Worm (Caenorhabditis elegans) whole organism, young adult: ENCODE results near the gene Y48A6B.7.

ENCODE experiments used
- F49E8.2 ChIP-seq: sonication (generic microtip); optimal IDR thresholded peaks from 3 replicates; lab custom pipeline; 2017; ENCODE audit warnings: missing genetic modification characterization, mild to moderate bottlenecking, missing compliant biosample characterization, antibody characterized with exemption, moderate library complexity; ENCODE audit not compliant: insufficient read depth
- Y56A3A.18 ChIP-seq: fragments of 200-800 bp; sonication (Bioruptor generic); IDR thresholded peaks from 2 replicates; pipeline ENCODE4 v1.3.6; 2022; ENCODE audit warnings: missing genetic modification reagents, missing genetic modification characterization, missing compliant biosample characterization
- ama-1 ChIP-seq, 3 experiments: fragments of 150-350 bp in 1 of 3; sonication (generic microtip) in 2 of 3; optimal IDR thresholded peaks; 2 replicates each; lab custom pipeline; 2014 to 2018; ENCODE audit warnings: missing biosample characterization in 2 of 3, missing genetic modification characterization in 2 of 3, missing genetic modification reagents in 2 of 3
- cebp-2 ChIP-seq: fragments of 200-800 bp; sonication (Bioruptor generic); IDR thresholded peaks from 2 replicates; pipeline ENCODE4 v1.3.6; 2022; ENCODE audit warnings: missing genetic modification characterization, missing compliant biosample characterization
- ekl-4 ChIP-seq: fragments of 200-800 bp; sonication (Bioruptor generic); IDR thresholded peaks from 2 replicates; pipeline ENCODE4 v1.3.6; 2022; ENCODE audit warnings: missing genetic modification reagents, missing genetic modification characterization, missing compliant biosample characterization
- him-1 ChIP-seq: sonication (generic microtip); optimal IDR thresholded peaks from 2 replicates; lab custom pipeline; 2016; ENCODE audit warnings: missing genotype, missing genetic modification reagents, missing genetic modification characterization, missing compliant biosample characterization
- hlh-26 ChIP-seq: fragments of 200-800 bp; sonication (Bioruptor generic); conservative IDR thresholded peaks from 2 replicates; pipeline ENCODE4 v1.3.6; 2022; ENCODE audit warnings: missing genetic modification reagents, missing genetic modification characterization, missing compliant biosample characterization
- let-607 ChIP-seq, 2 experiments: fragments of 200-800 bp in 1 of 2; sonication (Bioruptor generic) in 1 of 2; sonication (generic microtip) in 1 of 2; optimal IDR thresholded peaks; 2 replicates each; lab custom pipeline; 2016 to 2018; ENCODE audit warnings: mild to moderate bottlenecking in 2 of 2, missing compliant biosample characterization in 2 of 2, missing genetic modification characterization in 2 of 2, moderate library complexity in 2 of 2, missing genotype in 1 of 2
- sdz-38 ChIP-seq: sonication (generic microtip); optimal IDR thresholded peaks from 2 replicates; lab custom pipeline; 2016; ENCODE audit warnings: missing genotype, missing genetic modification characterization, missing compliant biosample characterization
- snpc-4 ChIP-seq, 5 experiments: fragments of 150-350 bp in 1 of 5; sonication (generic microtip) in 4 of 5; optimal IDR thresholded peaks; 2 replicates each; lab custom pipeline; 2014 to 2018; ENCODE audit warnings: missing genetic modification characterization in 5 of 5, missing biosample characterization in 3 of 5, antibody characterized with exemption in 2 of 5, mild to moderate bottlenecking in 2 of 5, missing compliant biosample characterization in 2 of 5, missing genotype in 2 of 5, moderate library complexity in 2 of 5, missing genetic modification reagents in 1 of 5
- unc-130 ChIP-seq: sonication (generic microtip); optimal IDR thresholded peaks from 2 replicates; lab custom pipeline; 2016; ENCODE audit warnings: missing genetic modification reagents, missing genetic modification characterization, missing compliant biosample characterization
- ztf-25 ChIP-seq: fragments of 200-800 bp; sonication (Bioruptor generic); IDR thresholded peaks from 2 replicates; pipeline ENCODE4 v1.3.6; 2022; ENCODE audit warnings: missing genetic modification reagents, missing genetic modification characterization, missing compliant biosample characterization

- TF ChIP-seq sdz-38 (tag; lab: Kevin White, UChicago), result no peak
- no peak for TF ChIP-seq him-1 (tag; lab: Kevin White, UChicago)
- TF ChIP-seq F49E8.2 (tag; lab: Kevin White, UChicago), result no peak
- TF ChIP-seq let-607 (tag; optimal IDR thresholded peaks at IDR 0.05; lab: Kevin White, UChicago), result no peak
- TF ChIP-seq cebp-2 (GFP tag; lab: Robert Waterston, UW), result no peak
- no peak for TF ChIP-seq ekl-4 (GFP tag; lab: Robert Waterston, UW)
- no peak for TF ChIP-seq hlh-26
- TF ChIP-seq ama-1 (optimal IDR thresholded peaks at IDR 0.05; lab: Kevin White, UChicago), result no peak
- no peak for TF ChIP-seq ama-1 (GFP tag; optimal IDR thresholded peaks at IDR 0.05; lab: Kevin White, UChicago)
- no peak for TF ChIP-seq snpc-4 (GFP tag; optimal IDR thresholded peaks at IDR 0.05; lab: Kevin White, UChicago)
- no peak for TF ChIP-seq snpc-4 (tag; optimal IDR thresholded peaks at IDR 0.05; lab: Kevin White, UChicago)
- no peak for TF ChIP-seq unc-130 (GFP tag; lab: Kevin White, UChicago)
- TF ChIP-seq Y56A3A.18 (GFP tag; lab: Robert Waterston, UW), result no peak
- no peak for TF ChIP-seq ztf-25
These were observed 14.2 kb upstream of the Y48A6B.7 start for ce11 chrIII:11040606-11041005.
